Worm (Caenorhabditis elegans): ENCODE data around the gene yju-2.

Gene yju-2

ce11 chrIII:7162065-7162762, 21.9 kb upstream of the yju-2 start, which contains the start of the genes syf-2 and K04G7.1 (continued):
- TF ChIP-seq K02D7.2 (tag; optimal IDR thresholded peaks at IDR 0.05) (no peak), ceh-14 (tag; optimal IDR thresholded peaks at IDR 0.05) (peak; percentile 68), dmd-4 (tag; optimal IDR thresholded peaks at IDR 0.05; ENCODE audit: borderline replicate concordance) (no peak), T23F11.4 (GFP tag; optimal IDR thresholded peaks at IDR 0.05) (no peak), ceh-18 (tag; optimal IDR thresholded peaks at IDR 0.05) (peak; percentile 26), sox-4 (tag; optimal IDR thresholded peaks at IDR 0.05) (no peak), tbx-2 (tag; optimal IDR thresholded peaks at IDR 0.05) (peak; percentile 72), ceh-9 (tag; optimal IDR thresholded peaks at IDR 0.05) (no peak), C08G9.2 (tag; optimal IDR thresholded peaks at IDR 0.05) (no peak), fax-1 (tag; optimal IDR thresholded peaks at IDR 0.05) (no peak), ceh-24 (tag; optimal IDR thresholded peaks at IDR 0.05) (no peak), ceh-34 (tag; optimal IDR thresholded peaks at IDR 0.05) (peak; percentile 57), tbx-7 (tag; optimal IDR thresholded peaks at IDR 0.05) (no peak), elt-4 (tag; optimal IDR thresholded peaks at IDR 0.05) (no peak), nhr-11 (tag; optimal IDR thresholded peaks at IDR 0.05) (no peak), F13H6.1 (tag; optimal IDR thresholded peaks at IDR 0.05) (no peak), hlh-13 (GFP tag; optimal IDR thresholded peaks at IDR 0.05) (no peak), ets-4 (tag; optimal IDR thresholded peaks at IDR 0.05) (no peak), ceh-48 (tag; optimal IDR thresholded peaks at IDR 0.05) (peak; percentile 8), che-1 (tag; optimal IDR thresholded peaks at IDR 0.05) (no peak), ceh-19 (GFP tag; optimal IDR thresholded peaks at IDR 0.05) (no peak), pha-4 (tag; optimal IDR thresholded peaks at IDR 0.05) (no peak), lim-6 (tag; optimal IDR thresholded peaks at IDR 0.05) (no peak), ceh-2 (tag; optimal IDR thresholded peaks at IDR 0.05) (no peak), pag-3 (tag; optimal IDR thresholded peaks at IDR 0.05; ENCODE audit: borderline replicate concordance) (no peak), ceh-30 (tag; optimal IDR thresholded peaks at IDR 0.05) (no peak), hlh-15 (tag; optimal IDR thresholded peaks at IDR 0.05) (no peak), sdc-2 (tag; optimal IDR thresholded peaks at IDR 0.05) (no peak), zip-5 (tag; optimal IDR thresholded peaks at IDR 0.05) (no peak), ztf-16 (tag; optimal IDR thresholded peaks at IDR 0.05) (peak; percentile 25), ceh-31 (tag; optimal IDR thresholded peaks at IDR 0.05) (peak; percentile 71), elt-2 (tag; optimal IDR thresholded peaks at IDR 0.05) (peak; percentile 70), C38D4.7 (GFP tag; optimal IDR thresholded peaks at IDR 0.05) (no peak), eyg-1 (tag; optimal IDR thresholded peaks at IDR 0.05) (no peak), fkh-6 (tag; optimal IDR thresholded peaks at IDR 0.05) (no peak), ceh-45 (GFP tag; IDR thresholded peaks at IDR 0.05) (no peak), ama-1 (optimal IDR thresholded peaks at IDR 0.05) (no peak), hlh-30 (tag; optimal IDR thresholded peaks at IDR 0.05; ENCODE audit: insufficient read depth) (peak; percentile 70), fkh-10 (GFP tag; optimal IDR thresholded peaks at IDR 0.05) (no peak), lin-11 (tag; optimal IDR thresholded peaks at IDR 0.05) (no peak), dve-1 (tag; optimal IDR thresholded peaks at IDR 0.05) (peak; percentile 53)

- TF ChIP-seq ceh-18 (tag; optimal IDR thresholded peaks at IDR 0.05) (no peak), fax-1 (tag; optimal IDR thresholded peaks at IDR 0.05) (no peak), pag-3 (tag; optimal IDR thresholded peaks at IDR 0.05; ENCODE audit: borderline replicate concordance) (no peak), lim-6 (tag; optimal IDR thresholded peaks at IDR 0.05) (no peak), ceh-2 (tag; optimal IDR thresholded peaks at IDR 0.05) (no peak), elt-2 (tag; optimal IDR thresholded peaks at IDR 0.05) (no peak), pros-1 (tag; optimal IDR thresholded peaks at IDR 0.05) (no peak), eyg-1 (tag; optimal IDR thresholded peaks at IDR 0.05) (no peak), mec-3 (tag; optimal IDR thresholded peaks at IDR 0.05; ENCODE audit: borderline replicate concordance) (no peak), nhr-232 (tag; optimal IDR thresholded peaks at IDR 0.05) (no peak), lin-11 (tag; optimal IDR thresholded peaks at IDR 0.05) (no peak), tbx-2 (tag; optimal IDR thresholded peaks at IDR 0.05) (no peak), ceh-14 (tag; optimal IDR thresholded peaks at IDR 0.05) (no peak)
Observed at ce11 chrIII:7165276-7165675, 18.9 kb upstream of the yju-2 start.
